Fruit fly (Drosophila melanogaster) whole organism, embryonic: Measurements from ENCODE around the gene Ldsdh1.

ENCODE experiments used
- B-H1 ChIP-seq: fragments of 200-800 bp; sonication (Bioruptor generic); IDR thresholded peaks from 3 replicates; pipeline ENCODE4 v1.3.6; 2022; ENCODE audit warnings: missing biosample characterization, missing genetic modification characterization
- B-H2 ChIP-seq: fragments of 200-800 bp; sonication (Bioruptor generic); optimal IDR thresholded peaks from 2 replicates; lab custom pipeline; 2018; ENCODE audit warnings: missing biosample characterization, mild to moderate bottlenecking, missing genetic modification characterization
- CG11085 ChIP-seq: fragments of 200-800 bp; sonication (Bioruptor generic); IDR thresholded peaks from 2 replicates; pipeline ENCODE4 v1.3.6; 2022; ENCODE audit warnings: missing biosample characterization, missing genetic modification characterization
- CG12155 ChIP-seq: fragments of 200-800 bp; sonication (Bioruptor generic); optimal IDR thresholded peaks from 3 replicates; lab custom pipeline; 2016; ENCODE audit warnings: missing biosample characterization, missing genetic modification characterization
- CG12299 ChIP-seq: fragments of 200-800 bp; sonication (Bioruptor generic); optimal IDR thresholded peaks from 2 replicates; lab custom pipeline; 2018; ENCODE audit warnings: missing biosample characterization, mild to moderate bottlenecking, missing genetic modification characterization
- CG1233 ChIP-seq: fragments of 200-800 bp; sonication (Bioruptor generic); optimal IDR thresholded peaks from 4 replicates; lab custom pipeline; 2018; ENCODE audit warnings: missing biosample characterization, mild to moderate bottlenecking, missing genetic modification characterization
- CG13624 ChIP-seq: fragments of 200-800 bp; sonication (Bioruptor generic); optimal IDR thresholded peaks from 2 replicates; lab custom pipeline; 2016; ENCODE audit warnings: missing biosample characterization, missing genetic modification characterization
- CG14050 ChIP-seq: fragments of 200-800 bp; sonication (Bioruptor generic); IDR thresholded peaks from 3 replicates; pipeline ENCODE4 v1.3.6; 2022; ENCODE audit warnings: missing biosample characterization, missing genetic modification characterization
- CG17568 ChIP-seq: fragments of 200-800 bp; sonication (Bioruptor generic); optimal IDR thresholded peaks from 2 replicates; lab custom pipeline; 2018; ENCODE audit warnings: missing biosample characterization, mild to moderate bottlenecking, missing genetic modification characterization, moderate library complexity
- CG31365 ChIP-seq: fragments of 200-800 bp; sonication (Bioruptor generic); optimal IDR thresholded peaks from 2 replicates; lab custom pipeline; 2018; ENCODE audit warnings: missing biosample characterization, mild to moderate bottlenecking, missing genetic modification characterization
- CG32532 ChIP-seq: fragments of 200-800 bp; sonication (Bioruptor generic); IDR thresholded peaks from 2 replicates; pipeline ENCODE4 v1.3.6; 2022; ENCODE audit warnings: missing biosample characterization, missing genetic modification characterization
- CG3726 ChIP-seq: fragments of 200-800 bp; sonication (Bioruptor generic); IDR thresholded peaks from 3 replicates; pipeline ENCODE4, ENCODE4 v1.3.6; 2022; ENCODE audit warnings: missing biosample characterization, missing genetic modification characterization
- CG42726 ChIP-seq: fragments of 200-800 bp; sonication (Bioruptor generic); IDR thresholded peaks from 2 replicates; pipeline ENCODE4 v1.3.6; 2022; ENCODE audit warnings: missing biosample characterization, missing genetic modification characterization; ENCODE audit not compliant: partially characterized antibody
- CG4282 ChIP-seq: fragments of 200-800 bp; sonication (Bioruptor generic); optimal IDR thresholded peaks from 2 replicates; lab custom pipeline; 2016; ENCODE audit warnings: missing biosample characterization, missing genetic modification characterization
- CG6175 ChIP-seq: fragments of 200-800 bp; sonication (Bioruptor generic); IDR thresholded peaks from 3 replicates; pipeline ENCODE4 v1.3.6; 2022; ENCODE audit warnings: missing biosample characterization, missing genetic modification characterization
- CG6272 ChIP-seq: fragments of 200-800 bp; sonication (Bioruptor generic); IDR thresholded peaks from 2 replicates; pipeline ENCODE4 v1.3.6; 2022; ENCODE audit warnings: missing biosample characterization, missing genetic modification characterization
- CG7271 ChIP-seq: fragments of 200-800 bp; sonication (Bioruptor generic); optimal IDR thresholded peaks from 2 replicates; lab custom pipeline; 2018; ENCODE audit warnings: missing biosample characterization, mild to moderate bottlenecking, missing genetic modification characterization, moderate library complexity
- CG8290 ChIP-seq, 3 experiments: fragments of 200-800 bp; sonication (Bioruptor generic); optimal IDR thresholded peaks; 2 replicates each; lab custom pipeline; 2016 to 2019; ENCODE audit warnings: missing biosample characterization in 3 of 3, missing genetic modification characterization in 3 of 3, mild to moderate bottlenecking in 2 of 3, moderate library complexity in 1 of 3
- CG9437 ChIP-seq: fragments of 200-800 bp; sonication (Bioruptor generic); optimal IDR thresholded peaks from 2 replicates; lab custom pipeline; 2018; ENCODE audit warnings: missing biosample characterization, mild to moderate bottlenecking, missing genetic modification characterization
- CG9609 ChIP-seq: fragments of 200-800 bp; sonication (Bioruptor generic); optimal IDR thresholded peaks from 3 replicates; lab custom pipeline; 2016; ENCODE audit warnings: missing biosample characterization, missing genetic modification characterization
- CTCF ChIP-seq: fragments of 200-800 bp; sonication (Bioruptor generic); optimal IDR thresholded peaks from 2 replicates; lab custom pipeline; 2017; ENCODE audit warnings: missing biosample characterization, mild to moderate bottlenecking, missing genetic modification characterization, moderate library complexity
- Doc2 ChIP-seq: fragments of 200-800 bp; sonication (Bioruptor generic); IDR thresholded peaks from 2 replicates; pipeline ENCODE4 v1.3.6; 2022; ENCODE audit warnings: missing biosample characterization, missing genetic modification characterization
- H15 ChIP-seq: fragments of 200-800 bp; sonication (Bioruptor generic); IDR thresholded peaks from 3 replicates; pipeline ENCODE4 v1.3.6; 2022; ENCODE audit warnings: missing biosample characterization, missing genetic modification characterization
- HLHmδ ChIP-seq: fragments of 200-800 bp; sonication (Bioruptor generic); optimal IDR thresholded peaks from 2 replicates; lab custom pipeline; 2018; ENCODE audit warnings: missing biosample characterization, mild to moderate bottlenecking, missing genetic modification characterization, moderate library complexity
- Max ChIP-seq: fragments of 200-800 bp; sonication (Bioruptor generic); optimal IDR thresholded peaks from 2 replicates; lab custom pipeline; 2016; ENCODE audit warnings: missing biosample characterization, mild to moderate bottlenecking, missing genetic modification characterization
- Pdp1 ChIP-seq, 2 experiments: fragments of 200-800 bp; sonication (Bioruptor generic); optimal IDR thresholded peaks; 3 replicates each; lab custom pipeline; 2016; ENCODE audit warnings: missing biosample characterization in 2 of 2, missing genetic modification characterization in 2 of 2, mild to moderate bottlenecking in 1 of 2, moderate library complexity in 1 of 2
- Sry-δ ChIP-seq: fragments of 200-800 bp; sonication (Bioruptor generic); optimal IDR thresholded peaks from 2 replicates; lab custom pipeline; 2016; ENCODE audit warnings: missing biosample characterization, missing genetic modification characterization
- Trl ChIP-seq, 3 experiments: fragments of >200 bp in 2 of 3; fragments of 200-800 bp in 1 of 3; sonication (Bioruptor generic) in 1 of 3; optimal IDR thresholded peaks; 2 replicates in 1 of 3; 3 replicates in 2 of 3; lab custom pipeline; 2016 to 2017; ENCODE audit warnings: missing biosample characterization in 1 of 3, missing genetic modification characterization in 1 of 3
- Usf ChIP-seq: fragments of 200-800 bp; sonication (Bioruptor generic); optimal IDR thresholded peaks from 2 replicates; lab custom pipeline; 2017; ENCODE audit warnings: missing genotype, missing biosample characterization, missing genetic modification characterization
- Xrp1 ChIP-seq: fragments of 200-800 bp; sonication (Bioruptor generic); IDR thresholded peaks from 2 replicates; pipeline ENCODE4 v1.3.6; 2022; ENCODE audit warnings: missing biosample characterization, missing genetic modification characterization
- amos ChIP-seq: fragments of 200-800 bp; sonication (Bioruptor generic); IDR thresholded peaks from 2 replicates; pipeline ENCODE4 v1.3.6; 2022; ENCODE audit warnings: missing biosample characterization, missing genetic modification characterization; ENCODE audit not compliant: partially characterized antibody
- az2 ChIP-seq: fragments of 200-800 bp; sonication (Bioruptor generic); optimal IDR thresholded peaks from 3 replicates; lab custom pipeline; 2016; ENCODE audit warnings: missing biosample characterization, missing genetic modification characterization
- btn ChIP-seq: fragments of 200-800 bp; sonication (Bioruptor generic); optimal IDR thresholded peaks from 2 replicates; lab custom pipeline; 2016; ENCODE audit warnings: missing biosample characterization, missing genetic modification characterization
- caup ChIP-seq: fragments of 200-800 bp; sonication (Bioruptor generic); optimal IDR thresholded peaks from 3 replicates; lab custom pipeline; 2017; ENCODE audit warnings: missing biosample characterization, mild to moderate bottlenecking, missing genetic modification characterization, moderate library complexity; ENCODE audit not compliant: severe bottlenecking
- corto ChIP-seq: fragments of 200-800 bp; sonication (Bioruptor generic); optimal IDR thresholded peaks from 2 replicates; lab custom pipeline; 2016; ENCODE audit warnings: missing biosample characterization, mild to moderate bottlenecking, missing genetic modification characterization, moderate library complexity
- dan ChIP-seq: fragments of 200-800 bp; sonication (Bioruptor generic); IDR thresholded peaks from 2 replicates; pipeline ENCODE4 v1.3.6; 2022; ENCODE audit warnings: missing biosample characterization, missing genetic modification characterization
- dm ChIP-seq: fragments of 200-800 bp; sonication (Bioruptor generic); optimal IDR thresholded peaks from 3 replicates; lab custom pipeline; 2016; ENCODE audit warnings: missing biosample characterization, missing genetic modification characterization
- fd96Cb ChIP-seq: fragments of 200-800 bp; sonication (Bioruptor generic); optimal IDR thresholded peaks from 2 replicates; lab custom pipeline; 2018; ENCODE audit warnings: missing biosample characterization, mild to moderate bottlenecking, missing genetic modification characterization, moderate library complexity
- h ChIP-seq: fragments of >200 bp; optimal IDR thresholded peaks from 2 replicates; lab custom pipeline; 2017
- hbn ChIP-seq: fragments of 200-800 bp; sonication (Bioruptor generic); IDR thresholded peaks from 2 replicates; pipeline ENCODE4 v1.3.6; 2022; ENCODE audit warnings: missing biosample characterization, missing genetic modification characterization; ENCODE audit not compliant: partially characterized antibody
- ind ChIP-seq: fragments of 200-800 bp; sonication (Bioruptor generic); optimal IDR thresholded peaks from 3 replicates; lab custom pipeline; 2016; ENCODE audit warnings: missing biosample characterization, missing genetic modification characterization
- nerfin-1 ChIP-seq: fragments of 200-800 bp; sonication (Bioruptor generic); optimal IDR thresholded peaks from 3 replicates; lab custom pipeline; 2019; ENCODE audit warnings: missing biosample characterization, mild to moderate bottlenecking, missing genetic modification characterization, moderate library complexity
- org-1 ChIP-seq: fragments of 200-800 bp; sonication (Bioruptor generic); optimal IDR thresholded peaks from 2 replicates; lab custom pipeline; 2017; ENCODE audit warnings: missing biosample characterization, missing genetic modification characterization
- peb ChIP-seq: fragments of 200-800 bp; sonication (Bioruptor generic); IDR thresholded peaks from 2 replicates; pipeline ENCODE4 v1.3.6; 2022; ENCODE audit warnings: missing biosample characterization, missing genetic modification characterization
- schlank ChIP-seq: fragments of 200-800 bp; sonication (Bioruptor generic); optimal IDR thresholded peaks from 2 replicates; lab custom pipeline; 2018; ENCODE audit warnings: missing biosample characterization, mild to moderate bottlenecking, missing genetic modification characterization
- slbo ChIP-seq: fragments of 200-800 bp; sonication (Bioruptor generic); IDR thresholded peaks from 2 replicates; pipeline ENCODE4 v1.3.6; 2022; ENCODE audit warnings: missing biosample characterization, missing genetic modification characterization
- z ChIP-seq: fragments of 200-800 bp; sonication (Bioruptor generic); IDR thresholded peaks from 3 replicates; pipeline ENCODE4 v1.3.6; 2022; ENCODE audit warnings: missing biosample characterization, missing genetic modification characterization
- zen ChIP-seq: fragments of 200-800 bp; sonication (Bioruptor generic); optimal IDR thresholded peaks from 3 replicates; lab custom pipeline; 2018; ENCODE audit warnings: missing biosample characterization, mild to moderate bottlenecking, missing genetic modification characterization, moderate library complexity

Ldsdh1 gene

dm6 chrX:8115343-8115676, 33.9 kb upstream of the Ldsdh1 start:
- TF ChIP-seq caup (GFP tag; lab: Kevin White, UChicago), result no peak
- TF ChIP-seq Trl (optimal IDR thresholded peaks at IDR 0.05; lab: Kevin White, UChicago), result peak in 1 of 2 experiments; percentile 57
- TF ChIP-seq Trl (GFP tag; optimal IDR thresholded peaks at IDR 0.05; lab: Kevin White, UChicago), result no peak
- TF ChIP-seq CG6272 (GFP tag; lab: Robert Waterston, UW), result no peak
- TF ChIP-seq h (lab: Kevin White, UChicago), result no peak
- peak in 1 of 2 experiments; percentile 95 for TF ChIP-seq Pdp1 (GFP tag; optimal IDR thresholded peaks at IDR 0.05; lab: Kevin White, UChicago)
- no peak for TF ChIP-seq B-H2
- 0 out of 2 replicates have a peak, but pooled peaks have one; percentile 0 for TF ChIP-seq slbo
- TF ChIP-seq corto (GFP tag; lab: Kevin White, UChicago), result no peak
- no peak for TF ChIP-seq amos (GFP tag; lab: Robert Waterston, UW)
- TF ChIP-seq nerfin-1 (tag; lab: Kevin White, UChicago), result peak; percentile 13
- TF ChIP-seq ind (GFP tag; lab: Kevin White, UChicago), result no peak
- TF ChIP-seq B-H1 (GFP tag; lab: Robert Waterston, UW), result no peak
- no peak for TF ChIP-seq CG17568 (GFP tag; lab: Kevin White, UChicago)

dm6 chrX:8114476-8115342, 33.3 kb upstream of the Ldsdh1 start:
- TF ChIP-seq CG6175 (GFP tag; lab: Robert Waterston, UW) (no peak), btn (GFP tag; lab: Kevin White, UChicago) (peak; percentile 9), CG9609 (peak; percentile 43), dm (no peak), B-H2 (peak; percentile 48), CG11085 (GFP tag; lab: Robert Waterston, UW) (no peak), peb (0 out of 2 replicates have a peak, but pooled peaks have one; percentile 18), CG42726 (GFP tag; lab: Robert Waterston, UW) (no peak), z (GFP tag; lab: Robert Waterston, UW) (no peak), schlank (peak; percentile 69), dan (GFP tag; lab: Robert Waterston, UW) (no peak), zen (tag; lab: Kevin White, UChicago) (peak; percentile 13), Max (peak; percentile 16), CG1233 (GFP tag; lab: Kevin White, UChicago) (peak; percentile 49), CG32532 (GFP tag; lab: Robert Waterston, UW) (peak; percentile 70; the same call in 1 of the 2 replicates), CG3726 (GFP tag; lab: Robert Waterston, UW) (0 out of 3 replicates have a peak, but pooled peaks have one; percentile 59), Sry-δ (GFP tag; lab: Kevin White, UChicago) (peak; percentile 3), CG8290 (GFP tag; optimal IDR thresholded peaks at IDR 0.05; lab: Kevin White, UChicago) (no peak), CG8290 (tag; optimal IDR thresholded peaks at IDR 0.05; lab: Kevin White, UChicago) (peak in 1 of 2 experiments; percentile 59), fd96Cb (tag; lab: Kevin White, UChicago) (peak; percentile 54), CG9437 (GFP tag; lab: Kevin White, UChicago) (peak; percentile 46), CTCF (no peak), CG12155 (GFP tag; lab: Kevin White, UChicago) (peak; percentile 41), CG12299 (peak; percentile 25), HLHmδ (GFP tag; lab: Kevin White, UChicago) (no peak), Usf (GFP tag; lab: Kevin White, UChicago) (no peak), CG13624 (GFP tag; lab: Kevin White, UChicago) (peak; percentile 65), CG14050 (GFP tag; lab: Robert Waterston, UW) (peak; percentile 47; the same call in 1 of the 3 replicates), CG31365 (peak; percentile 20), CG4282 (no peak), az2 (GFP tag; lab: Kevin White, UChicago) (peak; percentile 28), H15 (no peak), Xrp1 (peak; percentile 58; the same call in 1 of the 2 replicates), org-1 (GFP tag; lab: Kevin White, UChicago) (peak; percentile 58), Doc2 (no peak), CG7271 (no peak), hbn (GFP tag; lab: Robert Waterston, UW) (no peak)
